Fruit fly (Drosophila melanogaster) whole organism, wandering third instar larva: Measurements from ENCODE around the gene Mesh1.

Experiments
- CG32264 ChIP-seq: fragments of 200-800 bp; sonication (Bioruptor generic); optimal IDR thresholded peaks from 2 replicates; lab custom pipeline; 2016; ENCODE audit warnings: missing biosample characterization, missing genetic modification characterization
- CG9705 ChIP-seq: fragments of 200-800 bp; sonication (Bioruptor generic); optimal IDR thresholded peaks from 2 replicates; lab custom pipeline; 2018; ENCODE audit warnings: missing biosample characterization, mild to moderate bottlenecking, missing genetic modification characterization
- CrebA ChIP-seq: fragments of 200-800 bp; sonication (Bioruptor generic); optimal IDR thresholded peaks from 2 replicates; lab custom pipeline; 2016; ENCODE audit warnings: missing biosample characterization, mild to moderate bottlenecking, missing genetic modification characterization, borderline replicate concordance
- Dfd ChIP-seq: fragments of >200 bp; optimal IDR thresholded peaks from 2 replicates; lab custom pipeline; 2017; ENCODE audit warnings: missing biosample characterization, missing genetic modification characterization
- Dif ChIP-seq: fragments of 200-275, 200-300 bp; sonication (Bioruptor generic); optimal IDR thresholded peaks from 2 replicates; lab custom pipeline; 2018; ENCODE audit warnings: missing biosample characterization, missing genetic modification characterization; ENCODE audit not compliant: partially characterized antibody
- HLH106 ChIP-seq: fragments of 200-800 bp; optimal IDR thresholded peaks from 3 replicates; lab custom pipeline; 2019; ENCODE audit warnings: missing biosample characterization, mild to moderate bottlenecking, missing genetic modification characterization, moderate library complexity
- Hnf4 ChIP-seq: fragments of 200-800 bp; sonication (Bioruptor generic); optimal IDR thresholded peaks from 2 replicates; lab custom pipeline; 2016; ENCODE audit warnings: missing biosample characterization, mild to moderate bottlenecking, missing genetic modification characterization
- Hr83 ChIP-seq: fragments of 200-300 bp; sonication (Bioruptor generic); optimal IDR thresholded peaks from 2 replicates; lab custom pipeline; 2016; ENCODE audit warnings: missing biosample characterization, mild to moderate bottlenecking, missing genetic modification characterization, moderate library complexity; ENCODE audit not compliant: poor library complexity, severe bottlenecking
- Jra ChIP-seq: sonication (Bioruptor generic); optimal IDR thresholded peaks from 2 replicates; lab custom pipeline; 2016; ENCODE audit warnings: missing biosample characterization, missing genetic modification characterization
- N ChIP-seq: fragments of >200 bp; optimal IDR thresholded peaks from 2 replicates; lab custom pipeline; 2018; ENCODE audit warnings: missing biosample characterization, missing external identifiers, missing genetic modification characterization
- OdsH ChIP-seq: fragments of 200-800 bp; sonication (Bioruptor generic); optimal IDR thresholded peaks from 2 replicates; lab custom pipeline; 2016; ENCODE audit warnings: missing biosample characterization, mild to moderate bottlenecking, missing genetic modification characterization
- Rel ChIP-seq, 2 experiments: fragments of 200-800 bp; sonication (Bioruptor generic) in 1 of 2; optimal IDR thresholded peaks; 2 replicates in 1 of 2; 3 replicates in 1 of 2; lab custom pipeline; 2016 to 2019; ENCODE audit warnings: mild to moderate bottlenecking in 2 of 2, missing biosample characterization in 2 of 2, missing genetic modification characterization in 2 of 2, moderate library complexity in 1 of 2
- Sp1 ChIP-seq: fragments of 200-800 bp; sonication (Bioruptor generic); optimal IDR thresholded peaks from 3 replicates; lab custom pipeline; 2019; ENCODE audit warnings: missing biosample characterization, mild to moderate bottlenecking, missing genetic modification characterization, moderate library complexity
- Vsx2 ChIP-seq: fragments of 200-300, 225-300 bp; sonication (Bioruptor generic); optimal IDR thresholded peaks from 2 replicates; lab custom pipeline; 2018; ENCODE audit warnings: missing biosample characterization, missing genetic modification characterization; ENCODE audit not compliant: partially characterized antibody
- br ChIP-seq: fragments of 200-800 bp; sonication (Bioruptor generic); optimal IDR thresholded peaks from 2 replicates; lab custom pipeline; 2016; ENCODE audit warnings: missing biosample characterization, missing genetic modification characterization
- brk ChIP-seq: fragments of 200-800 bp; sonication (Bioruptor generic); optimal IDR thresholded peaks from 2 replicates; lab custom pipeline; 2016; ENCODE audit warnings: missing biosample characterization, mild to moderate bottlenecking, missing genetic modification characterization
- dl ChIP-seq, 2 experiments: fragments of 175-275, 200-275 bp in 1 of 2; fragments of 200-275 bp in 1 of 2; sonication (Bioruptor generic); optimal IDR thresholded peaks; lab custom pipeline; 2018; ENCODE audit warnings: mild to moderate bottlenecking in 2 of 2, missing biosample characterization in 2 of 2, missing genetic modification characterization in 2 of 2, moderate library complexity in 2 of 2; ENCODE audit not compliant: partially characterized antibody in 2 of 2, insufficient read depth in 1 of 2
- dmrt93B ChIP-seq: fragments of 200-800 bp; sonication (Bioruptor generic); optimal IDR thresholded peaks from 2 replicates; lab custom pipeline; 2018; ENCODE audit warnings: missing biosample characterization, mild to moderate bottlenecking, missing genetic modification characterization
- dsf ChIP-seq: sonication (Bioruptor generic); optimal IDR thresholded peaks from 2 replicates; lab custom pipeline; 2016; ENCODE audit warnings: missing biosample characterization, missing genetic modification characterization, borderline replicate concordance
- ey ChIP-seq: fragments of 200-800 bp; sonication (Bioruptor generic); optimal IDR thresholded peaks from 2 replicates; lab custom pipeline; 2016; ENCODE audit warnings: missing biosample characterization, missing genetic modification characterization
- foxo ChIP-seq, 2 experiments: fragments of 200-800 bp; sonication (Bioruptor generic); optimal IDR thresholded peaks; 2 replicates in 1 of 2; 3 replicates in 1 of 2; lab custom pipeline; 2016 to 2017; ENCODE audit warnings: missing biosample characterization in 2 of 2, missing genetic modification characterization in 2 of 2
- fru ChIP-seq: fragments of 200-800 bp; sonication (Bioruptor generic); optimal IDR thresholded peaks from 3 replicates; lab custom pipeline; 2016; ENCODE audit warnings: missing biosample characterization, mild to moderate bottlenecking, missing genetic modification characterization
- h ChIP-seq: fragments of 200-800 bp; sonication (Bioruptor generic); optimal IDR thresholded peaks from 3 replicates; lab custom pipeline; 2016; ENCODE audit warnings: missing biosample characterization, mild to moderate bottlenecking, missing genetic modification characterization
- jim ChIP-seq: fragments of 175-275, 200-325 bp; sonication (Bioruptor generic); optimal IDR thresholded peaks from 2 replicates; lab custom pipeline; 2016; ENCODE audit warnings: missing biosample characterization, mild to moderate bottlenecking, missing genetic modification characterization
- lola ChIP-seq: fragments of >200 bp; optimal IDR thresholded peaks from 2 replicates; lab custom pipeline; 2017; ENCODE audit warnings: missing biosample characterization, missing genetic modification characterization
- psq ChIP-seq: fragments of 200-800 bp; sonication (Bioruptor generic); optimal IDR thresholded peaks from 3 replicates; lab custom pipeline; 2017; ENCODE audit warnings: missing biosample characterization, mild to moderate bottlenecking, missing genetic modification characterization, moderate library complexity
- rgr ChIP-seq: fragments of 200-800 bp; sonication (Bioruptor generic); optimal IDR thresholded peaks from 3 replicates; lab custom pipeline; 2016; ENCODE audit warnings: missing biosample characterization, mild to moderate bottlenecking, missing genetic modification characterization
- sage ChIP-seq: fragments of 200-800 bp; sonication (Bioruptor generic); optimal IDR thresholded peaks from 2 replicates; lab custom pipeline; 2016; ENCODE audit warnings: missing biosample characterization, mild to moderate bottlenecking, missing genetic modification characterization
- sv ChIP-seq: fragments of 200-800 bp; sonication (Bioruptor generic); optimal IDR thresholded peaks from 3 replicates; lab custom pipeline; 2016; ENCODE audit warnings: missing biosample characterization, missing genetic modification characterization
- tai ChIP-seq: sonication (Bioruptor generic); optimal IDR thresholded peaks from 2 replicates; lab custom pipeline; 2016; ENCODE audit warnings: missing biosample characterization, missing genetic modification characterization
- usp ChIP-seq: fragments of >200 bp; optimal IDR thresholded peaks from 2 replicates; lab custom pipeline; 2017; ENCODE audit warnings: missing biosample characterization, missing genetic modification characterization
- woc ChIP-seq: sonication (Bioruptor generic); optimal IDR thresholded peaks from 2 replicates; lab custom pipeline; 2016; ENCODE audit warnings: missing biosample characterization, mild to moderate bottlenecking, missing genetic modification characterization

Mesh1 gene

dm6 chr3R:29210542-29211393, 8.4 kb upstream of the Mesh1 start:
- TF ChIP-seq jim (GFP tag; lab: Kevin White, UChicago) (peak; percentile 77), usp (no peak), fru (GFP tag; lab: Kevin White, UChicago) (peak; percentile 30), Hnf4 (GFP tag; lab: Kevin White, UChicago) (no peak), br (GFP tag; lab: Kevin White, UChicago) (peak; percentile 36), psq (GFP tag; lab: Kevin White, UChicago) (peak; percentile 74), Hr83 (peak; percentile 43), Rel (GFP tag; optimal IDR thresholded peaks at IDR 0.05; lab: Kevin White, UChicago) (peak; percentile 91), Rel (tag; optimal IDR thresholded peaks at IDR 0.05; lab: Kevin White, UChicago) (peak; percentile 93), foxo (GFP tag; optimal IDR thresholded peaks at IDR 0.05; lab: Kevin White, UChicago) (peak; percentile 4 to 16), rgr (GFP tag; lab: Kevin White, UChicago) (no peak), sage (GFP tag; lab: Kevin White, UChicago) (peak; percentile 5), HLH106 (peak; percentile 17), ey (peak; percentile 49), CG32264 (GFP tag; lab: Kevin White, UChicago) (no peak), dmrt93B (peak; percentile 6), Sp1 (GFP tag; lab: Kevin White, UChicago) (peak; percentile 53), Dif (GFP tag; lab: Kevin White, UChicago) (peak; percentile 59), Jra (peak; percentile 5), h (GFP tag; lab: Kevin White, UChicago) (peak; percentile 29), Vsx2 (peak; percentile 38), sv (GFP tag; lab: Kevin White, UChicago) (no peak), woc (peak; percentile 21), brk (GFP tag; lab: Kevin White, UChicago) (peak; percentile 9)
- TF ChIP-seq, all 38 proteins: peak for 18

- TF ChIP-seq CrebA (GFP tag; lab: Kevin White, UChicago) (no peak), Dfd (GFP tag; lab: Kevin White, UChicago) (peak; percentile 76)
Measured at dm6 chr3R:29210091-29210490, 7.8 kb upstream of the Mesh1 start.

DNA sequence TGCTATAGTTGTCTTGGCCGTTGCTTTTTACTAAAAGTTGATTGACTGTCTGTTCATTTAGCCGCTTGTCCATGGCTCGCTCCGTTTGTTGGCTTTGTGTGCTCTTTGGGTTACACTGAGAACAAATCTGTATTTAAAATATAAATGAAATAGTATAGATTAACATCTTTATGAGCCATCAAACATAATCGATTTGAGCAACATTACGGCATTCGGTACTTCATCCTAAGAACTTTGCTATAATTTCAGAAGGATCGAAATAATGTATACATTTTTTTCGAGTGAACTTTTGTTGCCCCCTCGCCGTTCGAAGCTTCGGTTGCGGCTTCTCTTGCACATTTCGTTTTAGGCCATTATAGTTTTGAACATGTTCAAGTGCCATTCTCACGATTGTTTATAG, 5.7 kb upstream of the Mesh1 start:
- TF ChIP-seq usp, result no peak
- TF ChIP-seq foxo (GFP tag; optimal IDR thresholded peaks at IDR 0.05; lab: Kevin White, UChicago), result peak in 1 of 2 experiments; percentile 55
- TF ChIP-seq woc, result peak; percentile 11
- TF ChIP-seq Dif (GFP tag; lab: Kevin White, UChicago), result no peak
- no peak for TF ChIP-seq N (GFP tag; lab: Kevin White, UChicago)
- TF ChIP-seq fru (GFP tag; lab: Kevin White, UChicago), result peak; percentile 61
- TF ChIP-seq Sp1 (GFP tag; lab: Kevin White, UChicago), result peak; percentile 26
- peak; percentile 6 for TF ChIP-seq sv (GFP tag; lab: Kevin White, UChicago)
- TF ChIP-seq ey, result peak; percentile 37
- TF ChIP-seq br (GFP tag; lab: Kevin White, UChicago), result peak; percentile 60
- TF ChIP-seq rgr (GFP tag; lab: Kevin White, UChicago), result peak; percentile 40
- peak; percentile 12 for TF ChIP-seq Hnf4 (GFP tag; lab: Kevin White, UChicago)
- peak; percentile 27 for TF ChIP-seq HLH106
- peak; percentile 45 for TF ChIP-seq h (GFP tag; lab: Kevin White, UChicago)
- TF ChIP-seq psq (GFP tag; lab: Kevin White, UChicago), result peak; percentile 5

dm6 chr3R:29207012-29207656, 4.8 kb upstream of the Mesh1 start:
- TF ChIP-seq dl (GFP tag; optimal IDR thresholded peaks at IDR 0.05; lab: Kevin White, UChicago; ENCODE audit: insufficient read depth in 1 of 2, partially characterized antibody in 2 of 2), result peak in 1 of 2 experiments; percentile 18
- peak; percentile 50 for TF ChIP-seq woc
- TF ChIP-seq psq (GFP tag; lab: Kevin White, UChicago), result peak; percentile 91
- TF ChIP-seq Hnf4 (GFP tag; lab: Kevin White, UChicago), result peak; percentile 74
- TF ChIP-seq lola, result no peak
- peak; percentile 87 for TF ChIP-seq h (GFP tag; lab: Kevin White, UChicago)
- peak; percentile 86 for TF ChIP-seq CG9705 (GFP tag; lab: Kevin White, UChicago)
- peak in 1 of 2 experiments; percentile 85 for TF ChIP-seq foxo (GFP tag; optimal IDR thresholded peaks at IDR 0.05; lab: Kevin White, UChicago)
- TF ChIP-seq tai (GFP tag; lab: Kevin White, UChicago), result no peak
- TF ChIP-seq OdsH, result peak; percentile 82
- TF ChIP-seq Jra, result peak; percentile 9
- TF ChIP-seq brk (GFP tag; lab: Kevin White, UChicago), result peak; percentile 52
- TF ChIP-seq ey, result peak; percentile 72
- TF ChIP-seq Sp1 (GFP tag; lab: Kevin White, UChicago), result peak; percentile 88
- no peak for TF ChIP-seq jim (GFP tag; lab: Kevin White, UChicago)
- TF ChIP-seq Rel (GFP tag; optimal IDR thresholded peaks at IDR 0.05; lab: Kevin White, UChicago), result no peak
- TF ChIP-seq Rel (tag; optimal IDR thresholded peaks at IDR 0.05; lab: Kevin White, UChicago), result peak; percentile 68
- peak; percentile 92 for TF ChIP-seq HLH106
- peak; percentile 63 for TF ChIP-seq br (GFP tag; lab: Kevin White, UChicago)
- TF ChIP-seq N (GFP tag; lab: Kevin White, UChicago), result peak; percentile 56
- TF ChIP-seq dsf (GFP tag; lab: Kevin White, UChicago), result peak; percentile 42
- peak; percentile 80 for TF ChIP-seq rgr (GFP tag; lab: Kevin White, UChicago)
- peak; percentile 80 for TF ChIP-seq dmrt93B
- no peak for TF ChIP-seq Vsx2
- TF ChIP-seq sage (GFP tag; lab: Kevin White, UChicago), result peak; percentile 76
- no peak for TF ChIP-seq CG32264 (GFP tag; lab: Kevin White, UChicago)
- TF ChIP-seq fru (GFP tag; lab: Kevin White, UChicago), result peak; percentile 80
- no peak for TF ChIP-seq CrebA (GFP tag; lab: Kevin White, UChicago)
- peak; percentile 55 for TF ChIP-seq Dfd (GFP tag; lab: Kevin White, UChicago)
